Worm (Caenorhabditis elegans): ENCODE results near the gene C18D4.6.

DNA sequence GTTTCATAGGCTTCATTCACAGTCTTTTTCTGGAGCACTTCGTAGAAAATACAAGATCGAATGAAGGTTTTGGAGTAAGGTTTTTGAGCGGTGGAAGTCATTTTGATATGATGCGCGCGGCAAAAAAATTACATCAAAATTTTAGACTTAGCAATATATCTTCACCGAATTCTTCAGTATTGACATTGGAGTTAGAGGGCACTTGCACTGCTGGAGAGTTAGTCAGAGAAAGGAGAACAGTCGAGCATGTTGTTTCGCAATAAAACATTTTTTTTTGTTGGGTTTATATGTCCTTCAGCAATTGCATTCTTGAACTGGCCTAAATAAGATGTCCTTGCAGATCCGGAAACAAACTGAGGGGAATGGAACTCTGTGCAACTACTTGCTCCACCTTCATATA is 27.7 kb upstream of the C18D4.6 start, which contains the start of gene fbxa-171:
- no peak for TF ChIP-seq mdl-1 (tag; optimal IDR thresholded peaks at IDR 0.05)
- no peak for TF ChIP-seq madf-9 (GFP tag; conservative IDR thresholded peaks at IDR 0.05)
- no peak for TF ChIP-seq mxl-2 (GFP tag; conservative IDR thresholded peaks at IDR 0.05)
- no peak for TF ChIP-seq snpc-1.2 (GFP tag; IDR thresholded peaks at IDR 0.05)
- TF ChIP-seq egl-43 (GFP tag; IDR thresholded peaks at IDR 0.05), result no peak
- no peak for TF ChIP-seq spr-3 (GFP tag; optimal IDR thresholded peaks at IDR 0.05)
- no peak for TF ChIP-seq gei-8 (GFP tag; optimal IDR thresholded peaks at IDR 0.05)

Data from whole organism, L4 larva.